Fruit fly (Drosophila melanogaster): ENCODE measurements around the gene mRpL28.

mRpL28 gene

dm6 chr2L:4996283-4996922 is 22.6 kb downstream of the mRpL28 start:
- TF ChIP-seq kay (GFP tag; ENCODE audit: borderline replicate concordance) (no peak), tj (GFP tag; optimal IDR thresholded peaks at IDR 0.05) (peak; percentile 82)

- TF ChIP-seq Mnt (GFP tag; optimal IDR thresholded peaks at IDR 0.05): peak; percentile 79
- TF ChIP-seq CG1620 (GFP tag; optimal IDR thresholded peaks at IDR 0.05): peak; percentile 92
- peak; percentile 94 for TF ChIP-seq CG11617 (GFP tag; optimal IDR thresholded peaks at IDR 0.05)
- peak; percentile 94 for TF ChIP-seq CG7045 (GFP tag; optimal IDR thresholded peaks at IDR 0.05)
- TF ChIP-seq cic (GFP tag; optimal IDR thresholded peaks at IDR 0.05): peak; percentile 95
- peak; percentile 95 for TF ChIP-seq pad (GFP tag; optimal IDR thresholded peaks at IDR 0.05)
- peak; percentile 90 for TF ChIP-seq Clk (GFP tag; optimal IDR thresholded peaks at IDR 0.05)
- peak; percentile 47 for TF ChIP-seq kay (GFP tag; ENCODE audit: borderline replicate concordance)
- TF ChIP-seq bab1 (GFP tag; optimal IDR thresholded peaks at IDR 0.05): peak; percentile 92
- no peak for TF ChIP-seq cnc (optimal IDR thresholded peaks at IDR 0.05)
- no peak for TF ChIP-seq CG5204 (GFP tag; optimal IDR thresholded peaks at IDR 0.05)
- TF ChIP-seq Crg-1 (GFP tag; optimal IDR thresholded peaks at IDR 0.05): peak; percentile 79
- TF ChIP-seq CG7101 (tag; optimal IDR thresholded peaks at IDR 0.05): peak; percentile 95
- TF ChIP-seq tj (GFP tag; optimal IDR thresholded peaks at IDR 0.05): peak; percentile 81
- peak; percentile 96 for TF ChIP-seq Hr96 (GFP tag; optimal IDR thresholded peaks at IDR 0.05)
- TF ChIP-seq CG33017 (tag; optimal IDR thresholded peaks at IDR 0.05): peak; percentile 93
- peak; percentile 51 for TF ChIP-seq toe (GFP tag; optimal IDR thresholded peaks at IDR 0.05)
- TF ChIP-seq CG14711 (tag; optimal IDR thresholded peaks at IDR 0.05): peak; percentile 91
- peak; percentile 84 for TF ChIP-seq ovo (GFP tag; optimal IDR thresholded peaks at IDR 0.05)
- peak; percentile 93 for TF ChIP-seq CG12768 (GFP tag; optimal IDR thresholded peaks at IDR 0.05)
Observed at dm6 chr2L:4997401-4998259, 23.9 kb downstream of the mRpL28 start.

dm6 chr2L:4998260-4998560 is 24.4 kb downstream of the mRpL28 start:
- TF ChIP-seq kay (GFP tag; ENCODE audit: borderline replicate concordance) (no peak), pad (GFP tag; optimal IDR thresholded peaks at IDR 0.05) (no peak), cic (GFP tag; optimal IDR thresholded peaks at IDR 0.05) (no peak), CG33017 (tag; optimal IDR thresholded peaks at IDR 0.05) (no peak), Clk (GFP tag; optimal IDR thresholded peaks at IDR 0.05) (no peak), CG5204 (GFP tag; optimal IDR thresholded peaks at IDR 0.05) (no peak), CG12768 (GFP tag; optimal IDR thresholded peaks at IDR 0.05) (no peak), CG7101 (tag; optimal IDR thresholded peaks at IDR 0.05) (no peak), CG1620 (GFP tag; optimal IDR thresholded peaks at IDR 0.05) (no peak), CG14711 (tag; optimal IDR thresholded peaks at IDR 0.05) (no peak), Hr96 (GFP tag; optimal IDR thresholded peaks at IDR 0.05) (no peak)

- TF ChIP-seq CG1620 (GFP tag; optimal IDR thresholded peaks at IDR 0.05) (no peak), CG7045 (GFP tag; optimal IDR thresholded peaks at IDR 0.05) (no peak), cic (GFP tag; optimal IDR thresholded peaks at IDR 0.05) (peak; percentile 8), CG11617 (GFP tag; optimal IDR thresholded peaks at IDR 0.05) (no peak), kay (GFP tag; ENCODE audit: borderline replicate concordance) (peak; percentile 79), CG14711 (tag; optimal IDR thresholded peaks at IDR 0.05) (no peak), toe (GFP tag; optimal IDR thresholded peaks at IDR 0.05) (no peak), cnc (optimal IDR thresholded peaks at IDR 0.05) (no peak)
Observed at dm6 chr2L:4998571-4999191, 24.9 kb downstream of the mRpL28 start.

dm6 chr2L:4999389-5000032 is 25.7 kb downstream of the mRpL28 start:
- TF ChIP-seq Crg-1 (GFP tag; optimal IDR thresholded peaks at IDR 0.05) (peak; percentile 42), kay (GFP tag; ENCODE audit: borderline replicate concordance) (no peak), cnc (optimal IDR thresholded peaks at IDR 0.05) (no peak), CG11617 (GFP tag; optimal IDR thresholded peaks at IDR 0.05) (peak; percentile 82), pad (GFP tag; optimal IDR thresholded peaks at IDR 0.05) (peak; percentile 66), ovo (GFP tag; optimal IDR thresholded peaks at IDR 0.05) (no peak), cic (GFP tag; optimal IDR thresholded peaks at IDR 0.05) (peak; percentile 73), CG33017 (tag; optimal IDR thresholded peaks at IDR 0.05) (peak; percentile 92), CG1620 (GFP tag; optimal IDR thresholded peaks at IDR 0.05) (peak; percentile 74), tj (GFP tag; optimal IDR thresholded peaks at IDR 0.05) (no peak), Mnt (GFP tag; optimal IDR thresholded peaks at IDR 0.05) (peak; percentile 11), toe (GFP tag; optimal IDR thresholded peaks at IDR 0.05) (peak; percentile 90), CG7101 (tag; optimal IDR thresholded peaks at IDR 0.05) (peak; percentile 93), CG5204 (GFP tag; optimal IDR thresholded peaks at IDR 0.05) (peak; percentile 78), bab1 (GFP tag; optimal IDR thresholded peaks at IDR 0.05) (peak; percentile 85), CG14711 (tag; optimal IDR thresholded peaks at IDR 0.05) (peak; percentile 84), CG12768 (GFP tag; optimal IDR thresholded peaks at IDR 0.05) (peak; percentile 93), Clk (GFP tag; optimal IDR thresholded peaks at IDR 0.05) (peak; percentile 90), CG7045 (GFP tag; optimal IDR thresholded peaks at IDR 0.05) (peak; percentile 84), Hr96 (GFP tag; optimal IDR thresholded peaks at IDR 0.05) (peak; percentile 86)
